Worm (Caenorhabditis elegans) whole organism, L4 larva: ENCODE measurements around the gene C29E4.17.

Source experiments
- F37D6.2 ChIP-seq: sonication (generic microtip); optimal IDR thresholded peaks from 2 replicates; lab custom pipeline; 2016; ENCODE audit warnings: mild to moderate bottlenecking, missing genetic modification characterization, missing compliant biosample characterization
- T20F7.1 ChIP-seq: fragments of 200-800 bp; sonication (Bioruptor generic); optimal IDR thresholded peaks from 2 replicates; lab custom pipeline; 2018; ENCODE audit warnings: mild to moderate bottlenecking, missing genetic modification characterization, missing compliant biosample characterization
- T26A8.4 ChIP-seq: fragments of 200-800 bp; sonication (Bioruptor generic); IDR thresholded peaks from 2 replicates; pipeline ENCODE4 v1.3.6; 2022; ENCODE audit warnings: missing genetic modification characterization, missing compliant biosample characterization
- Y105C5A.15 ChIP-seq: fragments of 200-800 bp; sonication (Bioruptor generic); IDR thresholded peaks from 2 replicates; pipeline ENCODE4 v1.3.6; 2022; ENCODE audit warnings: missing genetic modification characterization, missing compliant biosample characterization
- ZK337.2 ChIP-seq: fragments of 200-800 bp; sonication (Bioruptor generic); IDR thresholded peaks from 2 replicates; pipeline ENCODE4 v1.3.6; 2022; ENCODE audit warnings: missing genetic modification reagents, missing genetic modification characterization, missing compliant biosample characterization
- aha-1 ChIP-seq: fragments of 150-350 bp; peaks from one replicate; lab custom pipeline; 2014; ENCODE audit warnings: missing biosample characterization, missing genetic modification characterization
- ama-1 ChIP-seq: fragments of 150-350 bp; optimal IDR thresholded peaks from 2 replicates; lab custom pipeline; 2014; ENCODE audit warnings: inconsistent platforms, mixed read lengths
- attf-4 ChIP-seq: sonication (generic microtip); optimal IDR thresholded peaks from 3 replicates; lab custom pipeline; 2017; ENCODE audit warnings: missing biosample characterization, missing genetic modification characterization
- ceh-20 ChIP-seq: fragments of 200-800 bp; sonication (Bioruptor generic); IDR thresholded peaks from 2 replicates; pipeline ENCODE4 v1.3.6; 2022; ENCODE audit warnings: missing genetic modification reagents, missing genetic modification characterization, missing compliant biosample characterization
- ceh-32 ChIP-seq: sonication (generic microtip); optimal IDR thresholded peaks from 2 replicates; lab custom pipeline; 2016; ENCODE audit warnings: mild to moderate bottlenecking, missing genetic modification characterization, missing compliant biosample characterization; ENCODE audit not compliant: poor library complexity
- ctbp-1 ChIP-seq: fragments of 200-800 bp; sonication (Bioruptor generic); IDR thresholded peaks from 2 replicates; pipeline ENCODE4 v1.3.6; 2022; ENCODE audit warnings: missing genetic modification reagents, missing genetic modification characterization, missing compliant biosample characterization
- daf-16 ChIP-seq, 3 experiments: sonication (generic microtip); optimal IDR thresholded peaks; 2 replicates each; lab custom pipeline; 2016 to 2017; ENCODE audit warnings: missing genetic modification characterization in 3 of 3, missing genetic modification reagents in 3 of 3, mild to moderate bottlenecking in 2 of 3, missing compliant biosample characterization in 2 of 3, missing biosample characterization in 1 of 3, moderate library complexity in 1 of 3
- dmd-6 ChIP-seq: fragments of 200-800 bp; sonication (Bioruptor generic); IDR thresholded peaks from 2 replicates; pipeline ENCODE4 v1.3.6; 2022; ENCODE audit warnings: missing genetic modification reagents, missing genetic modification characterization, missing compliant biosample characterization
- dpl-1 ChIP-seq: fragments of 150-350 bp; optimal IDR thresholded peaks from 2 replicates; lab custom pipeline; 2014; ENCODE audit warnings: missing biosample characterization, missing genetic modification reagents, missing genetic modification characterization
- egl-27 ChIP-seq: sonication (generic microtip); optimal IDR thresholded peaks from 3 replicates; lab custom pipeline; 2017; ENCODE audit warnings: missing biosample characterization, missing genetic modification reagents, missing genetic modification characterization
- egl-43 ChIP-seq: fragments of 200-800 bp; sonication (Bioruptor generic); IDR thresholded peaks from 2 replicates; pipeline ENCODE4 v1.3.6; 2022; ENCODE audit warnings: missing genetic modification reagents, missing genetic modification characterization, missing compliant biosample characterization
- fkh-10 ChIP-seq: fragments of 150-350 bp; optimal IDR thresholded peaks from 2 replicates; lab custom pipeline; 2014; ENCODE audit warnings: missing biosample characterization, missing genetic modification reagents, missing genetic modification characterization
- hif-1 ChIP-seq, 2 experiments: sonication (generic microtip); optimal IDR thresholded peaks; 2 replicates each; lab custom pipeline; 2016 to 2017; ENCODE audit warnings: missing compliant biosample characterization in 2 of 2, missing genetic modification characterization in 2 of 2, missing genetic modification reagents in 2 of 2, missing genotype in 2 of 2, mild to moderate bottlenecking in 1 of 2
- hlh-11 ChIP-seq: fragments of 200-800 bp; sonication (Bioruptor generic); optimal IDR thresholded peaks from 2 replicates; lab custom pipeline; 2018; ENCODE audit warnings: mild to moderate bottlenecking, missing genetic modification characterization, missing compliant biosample characterization
- hlh-30 ChIP-seq: sonication (generic microtip); optimal IDR thresholded peaks from 2 replicates; lab custom pipeline; 2017; ENCODE audit warnings: antibody characterized with exemption, mild to moderate bottlenecking, missing genetic modification characterization, missing compliant biosample characterization; ENCODE audit not compliant: insufficient read depth
- hmg-1.1 ChIP-seq: fragments of 200-800 bp; sonication (Bioruptor generic); IDR thresholded peaks from 2 replicates; pipeline ENCODE4 v1.3.6; 2022; ENCODE audit warnings: missing genetic modification reagents, missing genetic modification characterization, missing compliant biosample characterization
- lim-7 ChIP-seq: fragments of 200-800 bp; sonication (Bioruptor generic); IDR thresholded peaks from 2 replicates; pipeline ENCODE4 v1.3.6; 2022; ENCODE audit warnings: missing genetic modification characterization, missing compliant biosample characterization
- lin-1 ChIP-seq: fragments of 200-800 bp; sonication (Bioruptor generic); IDR thresholded peaks from 2 replicates; pipeline ENCODE4 v1.3.6; 2022; ENCODE audit warnings: missing genetic modification reagents, missing genetic modification characterization, missing compliant biosample characterization
- lin-38 ChIP-seq: fragments of 200-800 bp; sonication (Bioruptor generic); IDR thresholded peaks from 2 replicates; pipeline ENCODE4 v1.3.6; 2022; ENCODE audit warnings: missing genetic modification reagents, missing genetic modification characterization, missing compliant biosample characterization
- lsy-2 ChIP-seq, 2 experiments: fragments of 150-350 bp in 1 of 2; sonication (generic microtip) in 1 of 2; optimal IDR thresholded peaks; 2 replicates each; lab custom pipeline; 2014 to 2017; ENCODE audit warnings: missing biosample characterization in 2 of 2, missing genetic modification characterization in 2 of 2
- madf-5 ChIP-seq, 2 experiments: fragments of 200-800 bp; sonication (Bioruptor generic); IDR thresholded peaks; 2 replicates each; pipeline ENCODE4 v1.3.6; 2022; ENCODE audit warnings: missing compliant biosample characterization in 2 of 2, missing genetic modification characterization in 2 of 2
- mdl-1 ChIP-seq, 2 experiments: fragments of 150-350 bp in 1 of 2; sonication (generic microtip) in 1 of 2; optimal IDR thresholded peaks; 2 replicates each; lab custom pipeline; 2014 to 2017; ENCODE audit warnings: missing biosample characterization in 2 of 2, missing genetic modification characterization in 2 of 2
- mep-1 ChIP-seq: fragments of 150-350 bp; sonication (generic microtip); optimal IDR thresholded peaks from 3 replicates; lab custom pipeline; 2014; ENCODE audit warnings: missing biosample characterization, missing genetic modification characterization
- mes-2 ChIP-seq: sonication (generic microtip); optimal IDR thresholded peaks from 2 replicates; lab custom pipeline; 2016; ENCODE audit warnings: missing genotype, mild to moderate bottlenecking, missing genetic modification characterization, missing compliant biosample characterization; ENCODE audit not compliant: poor library complexity, severe bottlenecking
- mxl-3 ChIP-seq: fragments of 200-800 bp; sonication (Bioruptor generic); optimal IDR thresholded peaks from 2 replicates; lab custom pipeline; 2018; ENCODE audit warnings: mild to moderate bottlenecking, missing genetic modification characterization, missing compliant biosample characterization
- nhr-10 ChIP-seq: fragments of 150-350 bp; optimal IDR thresholded peaks from 2 replicates; lab custom pipeline; 2014; ENCODE audit warnings: missing biosample characterization, missing genetic modification characterization
- nhr-102 ChIP-seq: sonication (generic microtip); optimal IDR thresholded peaks from 2 replicates; lab custom pipeline; 2016; ENCODE audit warnings: mild to moderate bottlenecking, missing genetic modification characterization, moderate library complexity, missing compliant biosample characterization
- nhr-11 ChIP-seq: fragments of 150-350 bp; optimal IDR thresholded peaks from 2 replicates; lab custom pipeline; 2014; ENCODE audit warnings: missing biosample characterization, missing genetic modification characterization
- nhr-237 ChIP-seq: sonication (generic microtip); optimal IDR thresholded peaks from 2 replicates; lab custom pipeline; 2017; ENCODE audit warnings: missing biosample characterization, missing genetic modification characterization
- nhr-25 ChIP-seq: sonication (generic microtip); optimal IDR thresholded peaks from 2 replicates; lab custom pipeline; 2017; ENCODE audit warnings: missing genetic modification characterization, mild to moderate bottlenecking, missing compliant biosample characterization, antibody characterized with exemption, moderate library complexity, borderline replicate concordance; ENCODE audit not compliant: insufficient read depth
- nhr-28 ChIP-seq: fragments of 150-350 bp; optimal IDR thresholded peaks from 2 replicates; lab custom pipeline; 2014; ENCODE audit warnings: missing biosample characterization, missing genetic modification characterization
- nhr-48 ChIP-seq: sonication (generic microtip); optimal IDR thresholded peaks from 2 replicates; lab custom pipeline; 2016; ENCODE audit warnings: mild to moderate bottlenecking, missing genetic modification characterization, missing compliant biosample characterization
- pha-4 ChIP-seq, 2 experiments: fragments of 150-350 bp in 1 of 2; fragments of 200-800 bp in 1 of 2; sonication (Bioruptor generic) in 1 of 2; IDR thresholded peaks in 1 of 2; optimal IDR thresholded peaks in 1 of 2; 2 replicates each; pipeline versions ENCODE4 v1.3.6 to Lab custom; 2014 to 2022; ENCODE audit warnings: missing genetic modification characterization in 2 of 2, missing genetic modification reagents in 2 of 2, missing biosample characterization in 1 of 2, missing compliant biosample characterization in 1 of 2
- php-3 ChIP-seq: fragments of 200-800 bp; sonication (Bioruptor generic); IDR thresholded peaks from 2 replicates; pipeline ENCODE4 v1.3.6; 2022; ENCODE audit warnings: missing genetic modification reagents, missing genetic modification characterization, missing compliant biosample characterization
- pqm-1 ChIP-seq: sonication (generic microtip); optimal IDR thresholded peaks from 2 replicates; lab custom pipeline; 2017; ENCODE audit warnings: missing biosample characterization, missing genetic modification characterization
- rbr-2 ChIP-seq: sonication (generic microtip); optimal IDR thresholded peaks from 2 replicates; lab custom pipeline; 2016; ENCODE audit warnings: missing genotype, missing genetic modification characterization, missing compliant biosample characterization
- set-16 ChIP-seq: fragments of 200-800 bp; sonication (Bioruptor generic); IDR thresholded peaks from 2 replicates; pipeline ENCODE4 v1.3.6; 2022; ENCODE audit warnings: missing genetic modification reagents, missing genetic modification characterization, missing compliant biosample characterization
- snpc-1.2 ChIP-seq: fragments of 200-800 bp; sonication (Bioruptor generic); IDR thresholded peaks from 2 replicates; pipeline ENCODE4 v1.3.6; 2022; ENCODE audit warnings: missing genetic modification reagents, missing genetic modification characterization, missing compliant biosample characterization
- spr-1 ChIP-seq: sonication (generic microtip); optimal IDR thresholded peaks from 2 replicates; lab custom pipeline; 2016; ENCODE audit warnings: mild to moderate bottlenecking, missing genetic modification characterization, missing compliant biosample characterization
- spr-3 ChIP-seq: fragments of 200-800 bp; sonication (Bioruptor generic); optimal IDR thresholded peaks from 2 replicates; lab custom pipeline; 2018; ENCODE audit warnings: mild to moderate bottlenecking, missing genetic modification characterization, missing compliant biosample characterization
- tag-97 ChIP-seq: fragments of 200-800 bp; sonication (Bioruptor generic); IDR thresholded peaks from 2 replicates; pipeline ENCODE4 v1.3.6; 2022; ENCODE audit warnings: missing genetic modification characterization, missing compliant biosample characterization
- tra-1 ChIP-seq: fragments of 200-800 bp; sonication (Bioruptor generic); IDR thresholded peaks from 2 replicates; pipeline ENCODE4 v1.3.6; 2022; ENCODE audit warnings: missing genetic modification reagents, missing genetic modification characterization, missing compliant biosample characterization

The C29E4.17 gene

ce11 chrIII:7891573-7892306, 30.6 kb upstream of the C29E4.17 start, which contains the start of the genes ZK688.5 and fahd-1:
Gene ZK688.5, minus strand, starts transcription at chrIII:7891623.
Gene fahd-1, plus strand, starts transcription at chrIII:7892256.
- TF ChIP-seq nhr-25 (tag; lab: Kevin White, UChicago) (peak; percentile 85), ama-1 (lab: Kevin White, UChicago) (no peak), dmd-6 (GFP tag; lab: Robert Waterston, UW) (peak; percentile 72), rbr-2 (tag; lab: Kevin White, UChicago) (peak; percentile 78), hlh-30 (tag; lab: Kevin White, UChicago) (peak; percentile 84), lin-1 (peak; percentile 69), Y105C5A.15 (GFP tag; lab: Robert Waterston, UW) (no peak), spr-1 (tag; lab: Kevin White, UChicago) (peak; percentile 22), php-3 (GFP tag; lab: Robert Waterston, UW) (0 out of 2 replicates have a peak, but pooled peaks have one; percentile 25), egl-27 (tag; lab: Kevin White, UChicago) (no peak), F37D6.2 (no peak), T26A8.4 (peak; percentile 18; the same call in 1 of the 2 replicates), nhr-48 (tag; lab: Kevin White, UChicago) (peak; percentile 31), egl-43 (GFP tag; lab: Robert Waterston, UW) (no peak), hif-1 (tag; optimal IDR thresholded peaks at IDR 0.05; lab: Kevin White, UChicago) (peak in 1 of 2 experiments; percentile 68), tag-97 (GFP tag; lab: Robert Waterston, UW) (no peak), dpl-1 (peak; percentile 52), lin-38 (peak; percentile 55), lim-7 (GFP tag; lab: Robert Waterston, UW) (0 out of 2 replicates have a peak, but pooled peaks have one; percentile 41), ZK337.2 (GFP tag; lab: Robert Waterston, UW) (no peak), mes-2 (peak; percentile 72), pha-4 (GFP tag; IDR thresholded peaks at IDR 0.05; lab: Robert Waterston, UW) (no peak; the same call in 1 of the 2 replicates), pha-4 (tag; optimal IDR thresholded peaks at IDR 0.05; lab: Kevin White, UChicago) (peak; percentile 63), lsy-2 (tag; optimal IDR thresholded peaks at IDR 0.05; lab: Kevin White, UChicago) (peak; percentile 23 to 67), hlh-11 (peak; percentile 91), ceh-20 (GFP tag; lab: Robert Waterston, UW) (0 out of 2 replicates have a peak, but pooled peaks have one; percentile 46), mxl-3 (peak; percentile 98), nhr-237 (tag; lab: Kevin White, UChicago) (no peak), madf-5 (GFP tag; IDR thresholded peaks at IDR 0.05; lab: Robert Waterston, UW) (no peak), fkh-10 (GFP tag; lab: Kevin White, UChicago) (peak; percentile 48), nhr-11 (peak; percentile 78), spr-3 (no peak), T20F7.1 (peak; percentile 40), snpc-1.2 (GFP tag; lab: Robert Waterston, UW) (no peak), attf-4 (tag; lab: Kevin White, UChicago) (no peak), set-16 (GFP tag; lab: Robert Waterston, UW) (no peak; the same call in 1 of the 2 replicates), mdl-1 (tag; optimal IDR thresholded peaks at IDR 0.05; lab: Kevin White, UChicago) (peak; percentile 68 to 94), pqm-1 (tag; lab: Kevin White, UChicago) (peak; percentile 48), daf-16 (GFP tag; optimal IDR thresholded peaks at IDR 0.05; lab: Kevin White, UChicago) (no peak), daf-16 (tag; optimal IDR thresholded peaks at IDR 0.05; lab: Kevin White, UChicago) (peak; percentile 58), ctbp-1 (GFP tag; lab: Robert Waterston, UW) (peak; percentile 57), hmg-1.1 (GFP tag; lab: Robert Waterston, UW) (peak; percentile 92), aha-1 (tag; lab: Kevin White, UChicago) (peak; percentile 65), ceh-32 (tag; lab: Kevin White, UChicago) (no peak), nhr-10 (peak; percentile 45), mep-1 (tag; lab: Kevin White, UChicago) (peak; percentile 88), nhr-28 (tag; lab: Kevin White, UChicago) (peak; percentile 72), nhr-102 (peak; percentile 21), tra-1 (GFP tag; lab: Robert Waterston, UW) (peak; percentile 42; the same call in 1 of the 2 replicates)
